Worm (Caenorhabditis elegans) whole organism, L2 larva: ENCODE results near the gene F11D5.6.

Experiments
- aly-2 ChIP-seq: fragments of 150-350 bp; optimal IDR thresholded peaks from 2 replicates; lab custom pipeline; 2014; ENCODE audit warnings: missing biosample characterization, missing genetic modification characterization
- ama-1 ChIP-seq: fragments of 150-350 bp; optimal IDR thresholded peaks from 2 replicates; lab custom pipeline; 2018; ENCODE audit warnings: inconsistent platforms
- lsy-2 ChIP-seq, 2 experiments: fragments of 150-350 bp in 1 of 2; sonication (generic microtip) in 1 of 2; optimal IDR thresholded peaks; 2 replicates each; lab custom pipeline; 2014 to 2017; ENCODE audit warnings: missing biosample characterization in 2 of 2, missing genetic modification characterization in 2 of 2
- unc-62 ChIP-seq: fragments of 150-350 bp; optimal IDR thresholded peaks from 2 replicates; lab custom pipeline; 2014; ENCODE audit warnings: missing biosample characterization, missing genetic modification reagents, missing genetic modification characterization

DNA sequence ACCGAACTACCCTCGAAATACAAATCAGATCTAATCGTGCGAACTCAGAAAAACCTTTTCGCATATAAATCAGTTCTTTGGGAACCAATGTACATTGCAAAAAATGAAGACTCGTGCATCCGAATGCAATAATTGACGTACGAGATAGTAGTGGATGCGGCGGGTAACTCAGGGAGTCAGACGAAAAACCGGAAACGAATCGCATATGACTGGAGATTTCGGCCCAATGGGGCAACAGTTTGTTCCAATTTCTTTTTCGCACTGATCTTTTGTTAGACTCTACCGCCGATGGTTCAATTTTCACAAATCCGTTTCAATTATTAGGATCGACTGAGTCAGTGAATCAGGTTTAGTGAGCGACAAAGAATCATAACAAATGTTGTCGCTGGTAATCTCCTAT is 40.7 kb upstream of the F11D5.6 start:
- TF ChIP-seq ama-1 (lab: Kevin White, UChicago), result no peak
- no peak for TF ChIP-seq lsy-2 (tag; optimal IDR thresholded peaks at IDR 0.05; lab: Kevin White, UChicago)
- TF ChIP-seq aly-2 (tag; lab: Kevin White, UChicago), result no peak
- no peak for TF ChIP-seq unc-62 (GFP tag; lab: Kevin White, UChicago)
